Worm (Caenorhabditis elegans) whole organism, L2 larva: ENCODE data around the gene F08G12.1.

Experiments used
- C34F6.9 ChIP-seq: fragments of 150-350 bp; optimal IDR thresholded peaks from 2 replicates; lab custom pipeline; 2014; ENCODE audit warnings: missing biosample characterization, missing genetic modification characterization
- F13H6.1 ChIP-seq: sonication (generic microtip); optimal IDR thresholded peaks from 2 replicates; lab custom pipeline; 2016; ENCODE audit warnings: missing genetic modification characterization, missing compliant biosample characterization
- R02D3.7 ChIP-seq: fragments of 150-350 bp; optimal IDR thresholded peaks from 2 replicates; lab custom pipeline; 2014; ENCODE audit warnings: missing biosample characterization, missing genetic modification characterization
- ZK546.5 ChIP-seq: sonication (generic microtip); optimal IDR thresholded peaks from 2 replicates; lab custom pipeline; 2017; ENCODE audit warnings: missing biosample characterization, missing genetic modification characterization
- alr-1 ChIP-seq: fragments of 150-350 bp; optimal IDR thresholded peaks from 2 replicates; lab custom pipeline; 2014; ENCODE audit warnings: missing biosample characterization, missing genetic modification characterization
- aly-2 ChIP-seq: fragments of 150-350 bp; optimal IDR thresholded peaks from 2 replicates; lab custom pipeline; 2014; ENCODE audit warnings: missing biosample characterization, missing genetic modification characterization
- ama-1 ChIP-seq: fragments of 150-350 bp; optimal IDR thresholded peaks from 2 replicates; lab custom pipeline; 2018; ENCODE audit warnings: inconsistent platforms
- blmp-1 ChIP-seq: sonication (generic microtip); optimal IDR thresholded peaks from 2 replicates; lab custom pipeline; 2017; ENCODE audit warnings: missing genetic modification characterization, mild to moderate bottlenecking, missing compliant biosample characterization, antibody characterized with exemption, moderate library complexity; ENCODE audit not compliant: insufficient read depth
- ceh-16 ChIP-seq: fragments of 150-350 bp; optimal IDR thresholded peaks from 2 replicates; lab custom pipeline; 2014; ENCODE audit warnings: missing biosample characterization, missing genetic modification characterization
- crh-2 ChIP-seq: sonication (generic microtip); optimal IDR thresholded peaks from 2 replicates; lab custom pipeline; 2017; ENCODE audit warnings: missing biosample characterization, missing genetic modification characterization
- dmd-4 ChIP-seq: sonication (generic microtip); optimal IDR thresholded peaks from 2 replicates; lab custom pipeline; 2017; ENCODE audit warnings: missing biosample characterization, missing genetic modification characterization
- elt-3 ChIP-seq: sonication (generic microtip); optimal IDR thresholded peaks from 2 replicates; lab custom pipeline; 2017; ENCODE audit warnings: missing biosample characterization, missing genetic modification characterization
- fos-1 ChIP-seq: fragments of 150-350 bp; optimal IDR thresholded peaks from 2 replicates; lab custom pipeline; 2014; ENCODE audit warnings: missing biosample characterization, missing genetic modification characterization
- gmeb-1 ChIP-seq: fragments of 150-350 bp; optimal IDR thresholded peaks from 2 replicates; lab custom pipeline; 2014; ENCODE audit warnings: missing biosample characterization, missing genetic modification characterization
- lin-11 ChIP-seq: fragments of 150-350 bp; sonication (generic microtip); optimal IDR thresholded peaks from 2 replicates; lab custom pipeline; 2014; ENCODE audit warnings: missing biosample characterization, missing genetic modification characterization, inconsistent platforms, mixed read lengths
- lin-13 ChIP-seq: fragments of 150-350 bp; optimal IDR thresholded peaks from 2 replicates; lab custom pipeline; 2014; ENCODE audit warnings: missing biosample characterization, missing genetic modification reagents, missing genetic modification characterization
- lin-39 ChIP-seq: fragments of 150-350 bp; optimal IDR thresholded peaks from 2 replicates; lab custom pipeline; 2014; ENCODE audit warnings: missing biosample characterization, missing genetic modification reagents, missing genetic modification characterization
- lsy-2 ChIP-seq, 2 experiments: fragments of 150-350 bp in 1 of 2; sonication (generic microtip) in 1 of 2; optimal IDR thresholded peaks; 2 replicates each; lab custom pipeline; 2014 to 2017; ENCODE audit warnings: missing biosample characterization in 2 of 2, missing genetic modification characterization in 2 of 2
- mab-5 ChIP-seq: fragments of 150-350 bp; optimal IDR thresholded peaks from 2 replicates; lab custom pipeline; 2014; ENCODE audit warnings: missing biosample characterization, missing genetic modification characterization
- nhr-10 ChIP-seq: sonication (generic microtip); optimal IDR thresholded peaks from 2 replicates; lab custom pipeline; 2017; ENCODE audit warnings: missing biosample characterization, missing genetic modification characterization
- nhr-11 ChIP-seq: fragments of 150-350 bp; optimal IDR thresholded peaks from 2 replicates; lab custom pipeline; 2014; ENCODE audit warnings: missing biosample characterization, missing genetic modification characterization
- nhr-12 ChIP-seq: fragments of 150-350 bp; optimal IDR thresholded peaks from 2 replicates; lab custom pipeline; 2014; ENCODE audit warnings: missing biosample characterization, missing genetic modification characterization
- nhr-129 ChIP-seq: fragments of 150-350 bp; optimal IDR thresholded peaks from 2 replicates; lab custom pipeline; 2014; ENCODE audit warnings: missing biosample characterization, missing genetic modification characterization
- nhr-21 ChIP-seq: fragments of 150-350 bp; optimal IDR thresholded peaks from 2 replicates; lab custom pipeline; 2014; ENCODE audit warnings: missing biosample characterization, missing genetic modification characterization
- nhr-23 ChIP-seq: fragments of 150-350 bp; optimal IDR thresholded peaks from 2 replicates; lab custom pipeline; 2014; ENCODE audit warnings: missing biosample characterization, missing genetic modification reagents, missing genetic modification characterization
- nhr-237 ChIP-seq: fragments of 150-350 bp; optimal IDR thresholded peaks from 2 replicates; lab custom pipeline; 2014; ENCODE audit warnings: missing biosample characterization, missing genetic modification characterization
- nhr-6 ChIP-seq: fragments of 150-350 bp; optimal IDR thresholded peaks from 2 replicates; lab custom pipeline; 2014; ENCODE audit warnings: missing biosample characterization, missing genetic modification characterization
- nhr-77 ChIP-seq: fragments of 150-350 bp; optimal IDR thresholded peaks from 2 replicates; lab custom pipeline; 2014; ENCODE audit warnings: missing biosample characterization, missing genetic modification characterization
- peb-1 ChIP-seq: fragments of 150-350 bp; optimal IDR thresholded peaks from 2 replicates; lab custom pipeline; 2014; ENCODE audit warnings: missing biosample characterization, missing genetic modification characterization
- sem-4 ChIP-seq: fragments of 150-350 bp; optimal IDR thresholded peaks from 2 replicates; lab custom pipeline; 2014; ENCODE audit warnings: missing biosample characterization, missing genetic modification reagents, missing genetic modification characterization
- skn-1 ChIP-seq: sonication (generic microtip); optimal IDR thresholded peaks from 2 replicates; lab custom pipeline; 2017; ENCODE audit warnings: missing biosample characterization, missing genetic modification characterization
- sma-3 ChIP-seq: sonication (generic microtip); optimal IDR thresholded peaks from 2 replicates; lab custom pipeline; 2016; ENCODE audit warnings: missing genetic modification reagents, missing genetic modification characterization, missing compliant biosample characterization
- sma-9 ChIP-seq, 2 experiments: fragments of 150-350 bp in 1 of 2; sonication (generic microtip) in 1 of 2; optimal IDR thresholded peaks; 2 replicates each; lab custom pipeline; 2014 to 2016; ENCODE audit warnings: missing genetic modification characterization in 2 of 2, mild to moderate bottlenecking in 1 of 2, missing biosample characterization in 1 of 2, missing compliant biosample characterization in 1 of 2, missing genetic modification reagents in 1 of 2, moderate library complexity in 1 of 2
- unc-39 ChIP-seq: fragments of 150-350 bp; optimal IDR thresholded peaks from 2 replicates; lab custom pipeline; 2014; ENCODE audit warnings: missing biosample characterization, missing genetic modification characterization
- unc-55 ChIP-seq: fragments of 150-350 bp; sonication (generic microtip); optimal IDR thresholded peaks from 3 replicates; lab custom pipeline; 2014; ENCODE audit warnings: missing biosample characterization, missing genetic modification reagents, missing genetic modification characterization
- unc-62 ChIP-seq: fragments of 150-350 bp; optimal IDR thresholded peaks from 2 replicates; lab custom pipeline; 2014; ENCODE audit warnings: missing biosample characterization, missing genetic modification reagents, missing genetic modification characterization
- zag-1 ChIP-seq: fragments of 150-350 bp; optimal IDR thresholded peaks from 2 replicates; lab custom pipeline; 2014; ENCODE audit warnings: missing biosample characterization, missing genetic modification characterization
- ztf-4 ChIP-seq: fragments of 150-350 bp; optimal IDR thresholded peaks from 2 replicates; lab custom pipeline; 2014; ENCODE audit warnings: missing biosample characterization, missing genetic modification characterization

The F08G12.1 gene

DNA sequence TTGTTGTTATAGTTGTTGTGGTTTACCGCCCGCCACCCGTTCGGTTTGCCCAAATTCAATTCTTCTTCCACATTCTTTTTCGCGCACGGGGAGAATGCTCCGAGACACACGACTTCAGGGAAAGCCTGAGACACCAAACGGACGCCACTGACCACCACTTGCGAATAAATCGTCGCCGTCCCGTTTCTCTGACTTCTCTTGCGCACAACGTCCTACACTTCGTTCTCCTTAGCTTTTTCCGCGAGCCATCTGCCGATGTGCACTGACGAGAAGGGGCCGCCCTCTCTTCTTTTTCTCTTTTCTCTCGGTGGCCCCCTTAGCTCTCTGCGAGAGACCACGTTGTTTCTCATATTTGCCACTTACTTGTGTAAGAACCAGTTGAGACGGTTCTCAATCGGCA is 48.6 kb downstream of the F08G12.1 start, which contains the start of gene C03A3.1:
C03A3.1 (plus strand) TSS at position 291 of the 400 bp plus-strand sequence.
- TF ChIP-seq alr-1 (tag; lab: Kevin White, UChicago) = no peak
- peak; percentile 33 for TF ChIP-seq F13H6.1 (tag; lab: Kevin White, UChicago)
- no peak for TF ChIP-seq lin-13 (GFP tag; lab: Kevin White, UChicago)
- TF ChIP-seq zag-1 (tag; lab: Kevin White, UChicago) = peak; percentile 23
- TF ChIP-seq sem-4 (tag; lab: Kevin White, UChicago) = no peak
- peak; percentile 60 for TF ChIP-seq lin-11 (tag; lab: Kevin White, UChicago)
- no peak for TF ChIP-seq ZK546.5 (tag; lab: Kevin White, UChicago)
- TF ChIP-seq C34F6.9 (tag; lab: Kevin White, UChicago) = peak; percentile 26
- TF ChIP-seq unc-55 (GFP tag; lab: Kevin White, UChicago) = peak; percentile 42
- peak; percentile 16 for TF ChIP-seq nhr-129 (tag; lab: Kevin White, UChicago)
- TF ChIP-seq, all 48 proteins: peak for 6

DNA sequence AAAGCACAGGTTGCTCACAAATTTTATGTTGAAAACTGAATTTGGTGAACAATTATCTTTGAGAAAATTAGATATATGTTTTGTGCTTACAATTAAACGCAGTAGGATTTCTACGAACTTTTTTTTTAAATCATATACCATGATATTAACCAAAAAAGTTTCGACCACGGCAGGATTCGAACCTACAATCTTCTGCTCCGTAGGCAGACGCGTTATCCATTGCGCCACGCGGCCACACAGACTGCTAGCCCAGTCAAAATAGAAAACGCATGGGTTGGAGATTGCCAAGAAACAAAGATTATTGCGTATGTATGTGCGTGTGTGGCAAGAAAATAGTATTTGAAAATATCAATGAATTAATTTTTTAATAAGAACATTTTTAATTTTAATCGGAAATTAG is 53.2 kb downstream of the F08G12.1 start:
- TF ChIP-seq sma-9 (GFP tag; optimal IDR thresholded peaks at IDR 0.05; lab: Kevin White, UChicago) (peak; percentile 56), sma-9 (tag; optimal IDR thresholded peaks at IDR 0.05; lab: Kevin White, UChicago) (no peak), ama-1 (lab: Kevin White, UChicago) (no peak), nhr-6 (tag; lab: Kevin White, UChicago) (no peak), skn-1 (tag; lab: Kevin White, UChicago) (no peak), aly-2 (tag; lab: Kevin White, UChicago) (no peak), fos-1 (tag; lab: Kevin White, UChicago) (peak; percentile 21), nhr-129 (tag; lab: Kevin White, UChicago) (peak; percentile 47), nhr-23 (no peak), crh-2 (tag; lab: Kevin White, UChicago) (peak; percentile 47), unc-55 (GFP tag; lab: Kevin White, UChicago) (peak; percentile 46), nhr-77 (no peak), alr-1 (tag; lab: Kevin White, UChicago) (no peak), mab-5 (tag; lab: Kevin White, UChicago) (no peak), nhr-10 (no peak), unc-62 (GFP tag; lab: Kevin White, UChicago) (no peak), C34F6.9 (tag; lab: Kevin White, UChicago) (peak; percentile 50), F13H6.1 (tag; lab: Kevin White, UChicago) (peak; percentile 58), nhr-12 (no peak), unc-39 (no peak), blmp-1 (tag; lab: Kevin White, UChicago) (no peak), nhr-237 (tag; lab: Kevin White, UChicago) (no peak), ceh-16 (tag; lab: Kevin White, UChicago) (no peak), lin-39 (tag; lab: Kevin White, UChicago) (no peak), nhr-11 (tag; lab: Kevin White, UChicago) (no peak), peb-1 (tag; lab: Kevin White, UChicago) (no peak), lsy-2 (tag; optimal IDR thresholded peaks at IDR 0.05; lab: Kevin White, UChicago) (peak; percentile 0 to 37), sma-3 (GFP tag; lab: Kevin White, UChicago) (peak; percentile 44), gmeb-1 (tag; lab: Kevin White, UChicago) (peak; percentile 45), lin-13 (GFP tag; lab: Kevin White, UChicago) (peak; percentile 45), nhr-21 (tag; lab: Kevin White, UChicago) (peak; percentile 62), R02D3.7 (tag; lab: Kevin White, UChicago) (no peak), ZK546.5 (tag; lab: Kevin White, UChicago) (no peak), dmd-4 (tag; lab: Kevin White, UChicago) (no peak), ztf-4 (no peak), elt-3 (tag; lab: Kevin White, UChicago) (no peak)
